Fruit fly (Drosophila melanogaster) whole organism, prepupa: ENCODE measurements around the gene CG12155.
A peak's percentile ranks its signal among the peaks of the same experiment; 100 is the strongest.

Experiments used
- Blimp-1 ChIP-seq: fragments of 200-800 bp; sonication (Bioruptor generic); optimal IDR thresholded peaks from 3 replicates; lab custom pipeline; 2017; ENCODE audit warnings: missing biosample characterization, missing genetic modification characterization, mild to moderate bottlenecking, moderate library complexity, missing genetic modification reagents
- CG10631 ChIP-seq: fragments of 200-800 bp; sonication (Bioruptor generic); optimal IDR thresholded peaks from 2 replicates; lab custom pipeline; 2016; ENCODE audit warnings: missing biosample characterization, missing genetic modification characterization
- CG10669 ChIP-seq: fragments of 200-800 bp; sonication (Bioruptor generic); optimal IDR thresholded peaks from 3 replicates; lab custom pipeline; 2018; ENCODE audit warnings: missing biosample characterization, mild to moderate bottlenecking, missing genetic modification characterization, moderate library complexity
- CG11294 ChIP-seq: fragments of 200-800 bp; sonication (Bioruptor generic); IDR thresholded peaks from 2 replicates; pipeline ENCODE4 v1.3.6; 2022; ENCODE audit warnings: missing biosample characterization, missing genetic modification characterization
- CG11762 ChIP-seq: fragments of 200-800 bp; sonication (Bioruptor generic); optimal IDR thresholded peaks from 3 replicates; lab custom pipeline; 2016; ENCODE audit warnings: missing biosample characterization, missing genetic modification characterization; ENCODE audit not compliant: insufficient read depth
- CG15336 ChIP-seq: fragments of 200-800 bp; sonication (Bioruptor generic); IDR thresholded peaks from 2 replicates; pipeline ENCODE4 v1.3.6; 2022; ENCODE audit warnings: missing biosample characterization, missing genetic modification characterization
- CG16779 ChIP-seq: fragments of 200-800 bp; sonication (Bioruptor generic); optimal IDR thresholded peaks from 3 replicates; lab custom pipeline; 2017; ENCODE audit warnings: missing biosample characterization, mild to moderate bottlenecking, missing genetic modification characterization
- CG3032 ChIP-seq: fragments of 200-800 bp; optimal IDR thresholded peaks from 2 replicates; lab custom pipeline; 2019; ENCODE audit warnings: missing biosample characterization, mild to moderate bottlenecking, missing genetic modification characterization, moderate library complexity
- CG31627 ChIP-seq: fragments of 200-800 bp; sonication (Bioruptor generic); optimal IDR thresholded peaks from 3 replicates; lab custom pipeline; 2016; ENCODE audit warnings: missing biosample characterization, missing genetic modification characterization
- CG34406 ChIP-seq: fragments of 200-800 bp; sonication (Bioruptor generic); optimal IDR thresholded peaks from 3 replicates; lab custom pipeline; 2016; ENCODE audit warnings: missing biosample characterization, missing genetic modification characterization
- CG3919 ChIP-seq: fragments of 200-800 bp; sonication (Bioruptor generic); optimal IDR thresholded peaks from 3 replicates; lab custom pipeline; 2016; ENCODE audit warnings: missing biosample characterization, missing genetic modification characterization
- CG4318 ChIP-seq: fragments of 200-800 bp; sonication (Bioruptor generic); optimal IDR thresholded peaks from 3 replicates; lab custom pipeline; 2017; ENCODE audit warnings: missing biosample characterization, mild to moderate bottlenecking, missing genetic modification characterization
- CG6163 ChIP-seq: fragments of 200-800 bp; sonication (Bioruptor generic); IDR thresholded peaks from 3 replicates; pipeline ENCODE4 v1.3.6; 2022; ENCODE audit warnings: missing biosample characterization, missing genetic modification characterization
- CG6792 ChIP-seq: fragments of 200-800 bp; sonication (Bioruptor generic); optimal IDR thresholded peaks from 3 replicates; lab custom pipeline; 2016; ENCODE audit warnings: missing biosample characterization, missing genetic modification characterization
- CG6854 ChIP-seq: fragments of 200-800 bp; sonication (Bioruptor generic); optimal IDR thresholded peaks from 2 replicates; lab custom pipeline; 2017; ENCODE audit warnings: missing biosample characterization, mild to moderate bottlenecking, missing genetic modification characterization
- CG7368 ChIP-seq: fragments of 200-800 bp; sonication (Bioruptor generic); optimal IDR thresholded peaks from 3 replicates; lab custom pipeline; 2016; ENCODE audit warnings: missing biosample characterization, missing genetic modification characterization
- CG8119 ChIP-seq: fragments of 200-800 bp; sonication (Bioruptor generic); IDR thresholded peaks from 3 replicates; pipeline ENCODE4 v1.3.6; 2022; ENCODE audit warnings: missing biosample characterization, missing genetic modification characterization
- CG8319 ChIP-seq: fragments of 200-800 bp; sonication (Bioruptor generic); optimal IDR thresholded peaks from 3 replicates; lab custom pipeline; 2016; ENCODE audit warnings: missing biosample characterization, missing genetic modification characterization
- CG8632 ChIP-seq: fragments of 200-800 bp; sonication (Bioruptor generic); optimal IDR thresholded peaks from 3 replicates; lab custom pipeline; 2016; ENCODE audit warnings: missing biosample characterization, missing genetic modification characterization
- CG9139 ChIP-seq: fragments of 200-800 bp; sonication (Bioruptor generic); optimal IDR thresholded peaks from 3 replicates; lab custom pipeline; 2017; ENCODE audit warnings: missing biosample characterization, mild to moderate bottlenecking, missing genetic modification characterization
- Eip78C ChIP-seq: fragments of 200-800 bp; sonication (Bioruptor generic); peaks from one replicate; lab custom pipeline; 2016; ENCODE audit warnings: missing biosample characterization, missing genetic modification characterization
- Ets21C ChIP-seq: fragments of 200-800 bp; sonication (Bioruptor generic); optimal IDR thresholded peaks from 3 replicates; lab custom pipeline; 2016; ENCODE audit warnings: missing biosample characterization, missing genetic modification characterization
- Ets96B ChIP-seq: fragments of 200-800 bp; optimal IDR thresholded peaks from 2 replicates; lab custom pipeline; 2019; ENCODE audit warnings: missing biosample characterization, mild to moderate bottlenecking, missing genetic modification characterization, moderate library complexity
- Gug ChIP-seq: fragments of 200-800 bp; sonication (Bioruptor generic); IDR thresholded peaks from 2 replicates; pipeline ENCODE4 v1.3.6; 2022; ENCODE audit warnings: missing biosample characterization, missing genetic modification characterization
- Hr38 ChIP-seq: sonication (Bioruptor generic); optimal IDR thresholded peaks from 2 replicates; lab custom pipeline; 2016; ENCODE audit warnings: missing biosample characterization, missing genetic modification characterization
- Hr39 ChIP-seq: fragments of 200-800 bp; sonication (Bioruptor generic); optimal IDR thresholded peaks from 2 replicates; lab custom pipeline; 2016; ENCODE audit warnings: missing biosample characterization, missing genetic modification characterization
- Lpt ChIP-seq: fragments of 200-800 bp; sonication (Bioruptor generic); optimal IDR thresholded peaks from 3 replicates; lab custom pipeline; 2016; ENCODE audit warnings: missing biosample characterization, missing genetic modification characterization
- OdsH ChIP-seq: fragments of 200-800 bp; sonication (Bioruptor generic); optimal IDR thresholded peaks from 3 replicates; lab custom pipeline; 2016; ENCODE audit warnings: missing biosample characterization, missing genetic modification characterization
- Sox102F ChIP-seq: fragments of 200-800 bp; sonication (Bioruptor generic); optimal IDR thresholded peaks from 2 replicates; lab custom pipeline; 2016; ENCODE audit warnings: missing biosample characterization, mild to moderate bottlenecking, missing genetic modification characterization
- Sox14 ChIP-seq: fragments of 200-800 bp; sonication (Bioruptor generic); optimal IDR thresholded peaks from 3 replicates; lab custom pipeline; 2016; ENCODE audit warnings: missing biosample characterization, missing genetic modification characterization
- Sox15 ChIP-seq: fragments of 200-800 bp; sonication (Bioruptor generic); optimal IDR thresholded peaks from 3 replicates; lab custom pipeline; 2016; ENCODE audit warnings: missing biosample characterization, missing genetic modification characterization
- achi ChIP-seq: fragments of 200-800 bp; sonication (Bioruptor generic); optimal IDR thresholded peaks from 3 replicates; lab custom pipeline; 2016; ENCODE audit warnings: missing biosample characterization, missing genetic modification characterization
- dac ChIP-seq: fragments of 200-800 bp; sonication (Bioruptor generic); optimal IDR thresholded peaks from 2 replicates; lab custom pipeline; 2017; ENCODE audit warnings: missing biosample characterization, mild to moderate bottlenecking, missing genetic modification characterization
- dsx ChIP-seq: fragments of 200-800 bp; optimal IDR thresholded peaks from 3 replicates; lab custom pipeline; 2019; ENCODE audit warnings: missing biosample characterization, mild to moderate bottlenecking, missing genetic modification characterization, moderate library complexity; ENCODE audit not compliant: poor library complexity, severe bottlenecking
- eg ChIP-seq: fragments of 200-800 bp; sonication (Bioruptor generic); IDR thresholded peaks from 3 replicates; pipeline ENCODE4 v1.3.6; 2022; ENCODE audit warnings: missing biosample characterization, missing genetic modification characterization
- esn ChIP-seq: fragments of 200-800 bp; sonication (Bioruptor generic); optimal IDR thresholded peaks from 2 replicates; lab custom pipeline; 2016; ENCODE audit warnings: missing biosample characterization, mild to moderate bottlenecking, missing genetic modification characterization, moderate library complexity
- fd59A ChIP-seq: fragments of 200-800 bp; sonication (Bioruptor generic); optimal IDR thresholded peaks from 2 replicates; lab custom pipeline; 2017; ENCODE audit warnings: missing biosample characterization, mild to moderate bottlenecking, missing genetic modification characterization, missing genetic modification reagents
- fd85E ChIP-seq: fragments of 200-800 bp; sonication (Bioruptor generic); optimal IDR thresholded peaks from 3 replicates; lab custom pipeline; 2016; ENCODE audit warnings: missing biosample characterization, missing genetic modification characterization
- fkh ChIP-seq: fragments of 200-800 bp; sonication (Bioruptor generic); optimal IDR thresholded peaks from 3 replicates; lab custom pipeline; 2017; ENCODE audit warnings: missing biosample characterization, mild to moderate bottlenecking, missing genetic modification characterization, moderate library complexity
- lz ChIP-seq: fragments of 200-800 bp; sonication (Bioruptor generic); optimal IDR thresholded peaks from 3 replicates; lab custom pipeline; 2016; ENCODE audit warnings: missing biosample characterization, missing genetic modification characterization
- net ChIP-seq: fragments of 200-800 bp; sonication (Bioruptor generic); optimal IDR thresholded peaks from 3 replicates; lab custom pipeline; 2016; ENCODE audit warnings: missing biosample characterization, missing genetic modification characterization
- salr ChIP-seq, 2 experiments: fragments of 200-800 bp; sonication (Bioruptor generic); optimal IDR thresholded peaks; 3 replicates each; lab custom pipeline; 2016 to 2018; ENCODE audit warnings: missing biosample characterization in 2 of 2, missing genetic modification characterization in 2 of 2, mild to moderate bottlenecking in 1 of 2
- spab ChIP-seq: fragments of 200-800 bp; sonication (Bioruptor generic); optimal IDR thresholded peaks from 2 replicates; lab custom pipeline; 2017; ENCODE audit warnings: missing biosample characterization, mild to moderate bottlenecking, missing genetic modification characterization, missing genetic modification reagents
- ss ChIP-seq, 2 experiments: fragments of 200-800 bp; sonication (Bioruptor generic); optimal IDR thresholded peaks; 2 replicates in 1 of 2; 3 replicates in 1 of 2; lab custom pipeline; 2017 to 2018; ENCODE audit warnings: mild to moderate bottlenecking in 2 of 2, missing biosample characterization in 2 of 2, missing genetic modification characterization in 2 of 2, moderate library complexity in 1 of 2
- svp ChIP-seq: fragments of 200-800 bp; sonication (Bioruptor generic); peaks from one replicate; lab custom pipeline; 2016; ENCODE audit warnings: missing biosample characterization, missing genetic modification characterization
- vri ChIP-seq: fragments of 200-800 bp; sonication (Bioruptor generic); optimal IDR thresholded peaks from 3 replicates; lab custom pipeline; 2016; ENCODE audit warnings: missing biosample characterization, mild to moderate bottlenecking, missing genetic modification characterization

Gene CG12155

dm6 chrX:7696711-7697654 is 31.6 kb upstream of the CG12155 start (continued):
- TF ChIP-seq CG9139 (GFP tag; lab: Kevin White, UChicago) (peak; percentile 78), eg (peak; percentile 95), Hr39 (peak; percentile 95), salr (GFP tag; optimal IDR thresholded peaks at IDR 0.05; lab: Kevin White, UChicago) (peak; percentile 75 to 93), CG16779 (tag; lab: Kevin White, UChicago) (peak; percentile 83), Blimp-1 (GFP tag; lab: Kevin White, UChicago) (peak; percentile 86), ss (GFP tag; optimal IDR thresholded peaks at IDR 0.05; lab: Kevin White, UChicago) (peak; percentile 87 to 96), CG6792 (peak; percentile 92), spab (GFP tag; lab: Kevin White, UChicago) (peak; percentile 86), Sox102F (peak; percentile 94), vri (GFP tag; lab: Kevin White, UChicago) (peak; percentile 93), OdsH (peak; percentile 96), Sox15 (GFP tag; lab: Kevin White, UChicago) (peak; percentile 84)
- TF ChIP-seq, all 60 proteins: peak for 60

- TF ChIP-seq Ets96B (tag; lab: Kevin White, UChicago) = peak; percentile 88
- TF ChIP-seq CG15336 (GFP tag; lab: Robert Waterston, UW) = peak; percentile 97
- TF ChIP-seq CG11762 (GFP tag; lab: Kevin White, UChicago) = peak; percentile 92
- TF ChIP-seq Hr38 (GFP tag; lab: Kevin White, UChicago) = peak; percentile 10
- peak; percentile 68 to 91 for TF ChIP-seq salr (GFP tag; optimal IDR thresholded peaks at IDR 0.05; lab: Kevin White, UChicago)
- peak; percentile 98 for TF ChIP-seq Eip78C (GFP tag; lab: Kevin White, UChicago)
- peak; percentile 82 for TF ChIP-seq fd59A (GFP tag; lab: Kevin White, UChicago)
- TF ChIP-seq CG34406 = peak; percentile 95
- peak; percentile 94 for TF ChIP-seq CG10631 (GFP tag; lab: Kevin White, UChicago)
- TF ChIP-seq CG4318 (GFP tag; lab: Kevin White, UChicago) = peak; percentile 92
- TF ChIP-seq OdsH = peak; percentile 95
- TF ChIP-seq dac (GFP tag; lab: Kevin White, UChicago) = peak; percentile 72
- peak; percentile 92 for TF ChIP-seq CG11294
- peak; percentile 87 for TF ChIP-seq CG8319
- peak; percentile 89 for TF ChIP-seq dsx
- TF ChIP-seq Ets21C (GFP tag; lab: Kevin White, UChicago) = peak; percentile 91
- TF ChIP-seq Gug (GFP tag; lab: Robert Waterston, UW) = peak; percentile 95
- TF ChIP-seq lz (GFP tag; lab: Kevin White, UChicago) = peak; percentile 97
- peak; percentile 96 for TF ChIP-seq CG31627 (GFP tag; lab: Kevin White, UChicago)
- peak; percentile 96 for TF ChIP-seq Sox14
- TF ChIP-seq fd85E (GFP tag; lab: Kevin White, UChicago) = peak; percentile 15
- peak; percentile 89 for TF ChIP-seq CG7368 (GFP tag; lab: Kevin White, UChicago)
- peak; percentile 91 for TF ChIP-seq CG6854 (GFP tag; lab: Kevin White, UChicago)
- TF ChIP-seq CG6163 (GFP tag; lab: Robert Waterston, UW) = peak; percentile 96
- peak; percentile 78 for TF ChIP-seq fkh
- peak; percentile 96 for TF ChIP-seq Hr39
- TF ChIP-seq CG3032 (tag; lab: Kevin White, UChicago) = peak; percentile 90
- TF ChIP-seq net (GFP tag; lab: Kevin White, UChicago) = peak; percentile 92
- peak; percentile 89 for TF ChIP-seq CG10669
- peak; percentile 95 for TF ChIP-seq CG8119 (GFP tag; lab: Robert Waterston, UW)
- peak; percentile 98 for TF ChIP-seq esn (GFP tag; lab: Kevin White, UChicago)
- TF ChIP-seq Lpt (GFP tag; lab: Kevin White, UChicago) = peak; percentile 90
- TF ChIP-seq CG8632 (GFP tag; lab: Kevin White, UChicago) = peak; percentile 95
- peak; percentile 92 for TF ChIP-seq CG3919 (GFP tag; lab: Kevin White, UChicago)
- TF ChIP-seq svp (GFP tag; lab: Kevin White, UChicago) = peak; percentile 99
- TF ChIP-seq achi (GFP tag; lab: Kevin White, UChicago) = peak; percentile 93
These were observed 30.3 kb upstream of the CG12155 start for dm6 chrX:7698000-7698896.
